Fruit fly (Drosophila melanogaster) whole organism, adult: ENCODE measurements around the gene CG7394.

Experiments
- CG11617 ChIP-seq: fragments of 200-800 bp; sonication (Bioruptor generic); optimal IDR thresholded peaks from 2 replicates; lab custom pipeline; 2017; ENCODE audit warnings: mild to moderate bottlenecking, missing biosample characterization, missing genetic modification reagents, missing genetic modification characterization
- CG12768 ChIP-seq: fragments of 200-800 bp; sonication (Bioruptor generic); optimal IDR thresholded peaks from 2 replicates; lab custom pipeline; 2017; ENCODE audit warnings: missing biosample characterization, missing genetic modification characterization, mild to moderate bottlenecking, moderate library complexity, missing genetic modification reagents
- CG14711 ChIP-seq: fragments of 200-800 bp; sonication (Bioruptor generic); optimal IDR thresholded peaks from 2 replicates; lab custom pipeline; 2018; ENCODE audit warnings: missing biosample characterization, mild to moderate bottlenecking, missing genetic modification characterization, moderate library complexity
- CG1620 ChIP-seq: fragments of 200-800 bp; sonication (Bioruptor generic); optimal IDR thresholded peaks from 2 replicates; lab custom pipeline; 2016; ENCODE audit warnings: missing biosample characterization, missing genetic modification characterization
- CG33017 ChIP-seq: fragments of 200-800 bp; sonication (Bioruptor generic); optimal IDR thresholded peaks from 2 replicates; lab custom pipeline; 2018; ENCODE audit warnings: missing biosample characterization, mild to moderate bottlenecking, missing genetic modification characterization, moderate library complexity
- CG5204 ChIP-seq: fragments of 200-800 bp; sonication (Bioruptor generic); optimal IDR thresholded peaks from 2 replicates; lab custom pipeline; 2016; ENCODE audit warnings: missing biosample characterization, missing genetic modification characterization
- CG7045 ChIP-seq: fragments of 200-800 bp; sonication (Bioruptor generic); optimal IDR thresholded peaks from 2 replicates; lab custom pipeline; 2017; ENCODE audit warnings: missing biosample characterization, mild to moderate bottlenecking, missing genetic modification characterization
- CG7101 ChIP-seq: fragments of 200-800 bp; sonication (Bioruptor generic); optimal IDR thresholded peaks from 2 replicates; lab custom pipeline; 2018; ENCODE audit warnings: missing biosample characterization, mild to moderate bottlenecking, missing genetic modification characterization, moderate library complexity
- Clk ChIP-seq: fragments of 200-800 bp; sonication (Bioruptor generic); optimal IDR thresholded peaks from 2 replicates; lab custom pipeline; 2017; ENCODE audit warnings: missing biosample characterization, missing genetic modification characterization
- Crg-1 ChIP-seq: fragments of 200-800 bp; sonication (Bioruptor generic); optimal IDR thresholded peaks from 2 replicates; lab custom pipeline; 2016; ENCODE audit warnings: missing biosample characterization, missing genetic modification characterization
- Hr96 ChIP-seq: fragments of 200-800 bp; sonication (Bioruptor generic); optimal IDR thresholded peaks from 2 replicates; lab custom pipeline; 2016; ENCODE audit warnings: missing biosample characterization, missing genetic modification characterization
- Mnt ChIP-seq: fragments of 200-800 bp; sonication (Bioruptor generic); optimal IDR thresholded peaks from 2 replicates; lab custom pipeline; 2016; ENCODE audit warnings: missing biosample characterization, mild to moderate bottlenecking, missing genetic modification characterization
- bab1 ChIP-seq: fragments of 200-800 bp; sonication (Bioruptor generic); optimal IDR thresholded peaks from 3 replicates; lab custom pipeline; 2019; ENCODE audit warnings: missing biosample characterization, mild to moderate bottlenecking, missing genetic modification characterization, moderate library complexity
- cic ChIP-seq: fragments of 200-800 bp; sonication (Bioruptor generic); optimal IDR thresholded peaks from 2 replicates; lab custom pipeline; 2017; ENCODE audit warnings: missing biosample characterization, mild to moderate bottlenecking, missing genetic modification characterization, moderate library complexity
- cnc ChIP-seq, 2 experiments: fragments of >200 bp; optimal IDR thresholded peaks; 2 replicates each; lab custom pipeline; 2017
- kay ChIP-seq: fragments of 200-800 bp; sonication (Bioruptor generic); peaks from one replicate; lab custom pipeline; 2016; ENCODE audit warnings: missing biosample characterization, missing genetic modification characterization, borderline replicate concordance
- ovo ChIP-seq: fragments of 200-800 bp; sonication (Bioruptor generic); optimal IDR thresholded peaks from 2 replicates; lab custom pipeline; 2016; ENCODE audit warnings: missing biosample characterization, missing genetic modification characterization
- pad ChIP-seq: fragments of 200-800 bp; sonication (Bioruptor generic); optimal IDR thresholded peaks from 3 replicates; lab custom pipeline; 2017; ENCODE audit warnings: missing biosample characterization, missing genetic modification characterization, mild to moderate bottlenecking, moderate library complexity, missing genetic modification reagents
- tj ChIP-seq: fragments of 200-800 bp; sonication (Bioruptor generic); optimal IDR thresholded peaks from 3 replicates; lab custom pipeline; 2017; ENCODE audit warnings: missing biosample characterization, mild to moderate bottlenecking, missing genetic modification characterization, moderate library complexity
- toe ChIP-seq: fragments of 200-800 bp; sonication (Bioruptor generic); optimal IDR thresholded peaks from 2 replicates; lab custom pipeline; 2016; ENCODE audit warnings: missing biosample characterization, missing genetic modification characterization

Gene CG7394

DNA sequence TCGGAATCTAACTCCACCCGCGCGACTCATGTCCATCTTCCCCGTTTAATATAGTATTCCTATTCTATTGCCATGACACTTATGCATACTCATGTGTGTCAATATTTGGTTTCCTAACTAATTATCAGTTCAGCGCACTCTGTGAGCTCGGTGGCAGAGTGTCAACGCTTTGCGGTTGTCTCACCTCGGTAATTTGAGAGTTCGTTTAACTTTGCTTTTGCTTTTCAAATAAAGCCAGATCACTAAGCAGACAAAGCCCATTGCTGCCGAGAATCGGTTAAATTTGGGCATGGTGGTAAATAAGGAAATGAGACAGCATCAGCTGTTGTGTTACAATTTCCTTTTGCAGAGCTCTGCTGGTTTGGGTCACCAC lies 21.5 kb upstream of the CG7394 start:
- TF ChIP-seq CG33017 (tag; lab: Kevin White, UChicago) (no peak), CG7101 (tag; lab: Kevin White, UChicago) (peak; percentile 26), bab1 (GFP tag; lab: Kevin White, UChicago) (no peak), cic (GFP tag; lab: Kevin White, UChicago) (peak; percentile 6), kay (no peak), Crg-1 (GFP tag; lab: Kevin White, UChicago) (peak; percentile 42)

DNA sequence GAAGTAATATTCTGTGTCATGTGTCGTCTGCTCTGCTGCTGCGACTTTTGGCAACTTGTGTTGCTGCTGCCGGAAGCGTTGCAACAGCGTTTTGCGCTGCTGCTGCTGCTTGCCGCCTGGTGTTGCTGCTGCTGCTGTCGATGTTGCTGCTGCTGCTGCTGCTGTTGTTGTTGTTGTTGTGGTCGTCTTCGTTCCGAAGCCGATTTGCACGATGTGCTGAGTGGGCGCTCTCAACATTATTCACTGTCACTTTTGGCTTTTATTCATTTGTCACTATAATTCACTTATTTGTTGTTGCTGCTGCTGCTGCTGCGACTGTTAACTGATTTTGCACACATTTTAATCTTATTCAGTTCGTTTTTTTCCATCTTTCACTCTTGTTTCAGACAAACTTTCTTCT lies 19.4 kb upstream of the CG7394 start:
- TF ChIP-seq tj, result peak; percentile 1
- no peak for TF ChIP-seq CG5204 (GFP tag; lab: Kevin White, UChicago)

dm6 chr3L:11542948-11543347 lies 18.8 kb upstream of the CG7394 start:
- TF ChIP-seq CG7045, result no peak
- TF ChIP-seq CG11617 (GFP tag; lab: Kevin White, UChicago), result no peak
- TF ChIP-seq ovo (GFP tag; lab: Kevin White, UChicago), result no peak
- TF ChIP-seq CG12768 (GFP tag; lab: Kevin White, UChicago), result no peak
- no peak for TF ChIP-seq Clk (GFP tag; lab: Kevin White, UChicago)
- TF ChIP-seq CG1620, result no peak
- TF ChIP-seq CG7101 (tag; lab: Kevin White, UChicago), result no peak
- TF ChIP-seq CG14711 (tag; lab: Kevin White, UChicago), result no peak
- TF ChIP-seq Mnt, result no peak
- no peak for TF ChIP-seq cic (GFP tag; lab: Kevin White, UChicago)
- no peak for TF ChIP-seq Hr96
- TF ChIP-seq CG5204 (GFP tag; lab: Kevin White, UChicago), result no peak
- no peak for TF ChIP-seq cnc (optimal IDR thresholded peaks at IDR 0.05; lab: Kevin White, UChicago)
- TF ChIP-seq kay, result no peak
- no peak for TF ChIP-seq CG33017 (tag; lab: Kevin White, UChicago)
- no peak for TF ChIP-seq pad (GFP tag; lab: Kevin White, UChicago)

dm6 chr3L:11543681-11544299 lies 18.0 kb upstream of the CG7394 start:
- no peak for TF ChIP-seq cnc (optimal IDR thresholded peaks at IDR 0.05; lab: Kevin White, UChicago)
- TF ChIP-seq toe (GFP tag; lab: Kevin White, UChicago), result no peak
- peak; percentile 72 for TF ChIP-seq kay

DNA sequence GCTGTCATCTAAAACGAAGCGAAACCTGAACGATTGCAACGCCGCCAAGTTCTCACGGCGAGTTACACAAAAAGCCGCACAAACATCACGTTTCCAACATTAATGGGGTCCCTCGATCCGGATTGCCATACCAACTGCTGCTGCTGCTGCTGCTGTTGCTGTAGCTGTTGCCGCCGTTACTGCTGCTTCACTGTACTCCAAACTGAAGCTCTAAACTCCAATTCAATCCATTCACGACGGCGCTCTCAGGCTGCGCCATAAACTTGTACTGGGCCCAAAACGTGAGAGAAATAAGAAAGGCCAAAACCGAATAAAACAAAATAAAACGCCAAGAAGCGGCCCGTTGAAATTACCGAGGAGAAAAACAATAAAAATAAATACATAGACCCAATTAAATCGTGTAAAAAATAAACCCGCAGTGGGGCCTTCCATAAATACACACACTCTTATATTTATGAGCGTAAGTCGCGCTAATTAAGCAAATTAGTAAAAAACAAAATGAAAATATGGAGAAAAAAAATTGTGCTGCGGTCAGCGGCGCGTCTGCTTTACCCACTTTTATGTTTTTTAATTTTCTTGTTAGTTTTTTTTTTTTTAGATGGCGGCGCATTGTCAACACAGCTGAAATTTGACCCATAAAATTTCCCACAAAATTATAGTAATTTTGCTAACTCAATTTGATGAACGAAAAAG lies 14.3 kb upstream of the CG7394 start:
- TF ChIP-seq tj (peak; percentile 97), pad (GFP tag; lab: Kevin White, UChicago) (no peak)

DNA sequence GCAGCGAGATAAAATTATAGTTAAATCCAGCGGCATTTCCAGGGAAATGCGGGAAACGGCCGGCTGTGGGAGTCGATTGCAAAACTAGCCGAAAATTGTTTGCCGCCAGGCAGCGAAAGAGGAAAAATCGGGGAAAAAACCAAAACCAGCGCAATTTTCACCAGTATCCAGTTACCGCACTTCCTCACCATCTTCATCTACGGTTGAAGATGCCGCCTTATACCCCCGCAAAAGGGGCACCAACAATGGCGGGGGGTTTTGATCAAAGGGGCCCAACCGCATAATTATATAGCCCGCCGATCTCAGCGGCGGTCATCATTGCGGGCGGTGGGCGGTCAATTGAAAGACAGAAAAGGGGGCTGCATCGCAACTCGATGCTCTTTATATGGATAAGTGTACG lies 13.8 kb upstream of the CG7394 start:
- peak; percentile 82 for TF ChIP-seq tj
- no peak for TF ChIP-seq ovo (GFP tag; lab: Kevin White, UChicago)
- no peak for TF ChIP-seq Hr96
- no peak for TF ChIP-seq CG14711 (tag; lab: Kevin White, UChicago)

DNA sequence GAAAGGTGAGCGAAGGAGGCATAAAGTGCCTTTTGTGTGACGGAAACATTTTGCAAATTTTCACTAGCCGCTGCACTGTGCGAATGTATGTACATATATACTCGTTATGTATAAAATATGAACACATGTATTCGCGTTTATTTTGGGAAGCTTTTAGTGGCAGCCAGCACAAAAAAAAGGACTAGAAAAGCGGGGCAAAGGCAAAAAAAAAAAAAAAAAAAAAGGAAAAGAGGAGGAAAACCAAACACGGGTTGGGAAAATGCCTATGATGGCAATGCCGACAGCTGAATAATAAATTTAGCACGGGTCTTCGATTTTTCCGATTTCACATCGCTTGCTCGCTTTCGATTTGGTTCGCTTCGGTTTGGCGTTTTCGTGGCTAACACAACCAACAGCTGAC lies 12.4 kb upstream of the CG7394 start:
- TF ChIP-seq tj (peak; percentile 59), Clk (GFP tag; lab: Kevin White, UChicago) (no peak)

- TF ChIP-seq tj, result peak; percentile 89
- no peak for TF ChIP-seq CG7101 (tag; lab: Kevin White, UChicago)
Measured at dm6 chr3L:11550359-11551056, 11.3 kb upstream of the CG7394 start.

dm6 chr3L:11551949-11552348 lies 9.8 kb upstream of the CG7394 start:
- TF ChIP-seq Clk (GFP tag; lab: Kevin White, UChicago) (no peak), CG12768 (GFP tag; lab: Kevin White, UChicago) (no peak), CG1620 (no peak), toe (GFP tag; lab: Kevin White, UChicago) (no peak), Mnt (no peak), tj (peak; percentile 1), CG33017 (tag; lab: Kevin White, UChicago) (peak; percentile 11), Hr96 (no peak), CG14711 (tag; lab: Kevin White, UChicago) (peak; percentile 19), cnc (optimal IDR thresholded peaks at IDR 0.05; lab: Kevin White, UChicago) (no peak), ovo (GFP tag; lab: Kevin White, UChicago) (no peak)
